Fruit fly (Drosophila melanogaster) whole organism, embryonic: ENCODE data around the gene lectin-29Ca.
A peak's percentile ranks its signal among the peaks of the same experiment; 100 is the strongest.

Source experiments
- Atf-2 ChIP-seq: fragments of 200-800 bp; sonication (Bioruptor generic); optimal IDR thresholded peaks from 2 replicates; lab custom pipeline; 2016; ENCODE audit warnings: missing biosample characterization, missing genetic modification characterization
- BtbVII ChIP-seq: fragments of 200-800 bp; sonication (Bioruptor generic); optimal IDR thresholded peaks from 3 replicates; lab custom pipeline; 2017; ENCODE audit warnings: missing biosample characterization, mild to moderate bottlenecking, missing genetic modification characterization
- C15 ChIP-seq: fragments of 200-800 bp; sonication (Bioruptor generic); IDR thresholded peaks from 3 replicates; pipeline ENCODE4 v1.3.6; 2022; ENCODE audit warnings: missing biosample characterization, missing genetic modification characterization
- CG1233 ChIP-seq: fragments of 200-800 bp; sonication (Bioruptor generic); optimal IDR thresholded peaks from 4 replicates; lab custom pipeline; 2018; ENCODE audit warnings: missing biosample characterization, mild to moderate bottlenecking, missing genetic modification characterization
- CG12744 ChIP-seq: fragments of 200-800 bp; sonication (Bioruptor generic); optimal IDR thresholded peaks from 2 replicates; lab custom pipeline; 2016; ENCODE audit warnings: missing biosample characterization, missing genetic modification characterization
- CG12769 ChIP-seq: fragments of 200-800 bp; sonication (Bioruptor generic); optimal IDR thresholded peaks from 2 replicates; lab custom pipeline; 2019; ENCODE audit warnings: missing biosample characterization, mild to moderate bottlenecking, missing genetic modification characterization, moderate library complexity
- CG14710 ChIP-seq: fragments of 200-800 bp; sonication (Bioruptor generic); optimal IDR thresholded peaks from 3 replicates; lab custom pipeline; 2019; ENCODE audit warnings: missing biosample characterization, mild to moderate bottlenecking, missing genetic modification characterization, moderate library complexity
- CG17359 ChIP-seq: fragments of 200-800 bp; sonication (Bioruptor generic); optimal IDR thresholded peaks from 3 replicates; lab custom pipeline; 2018; ENCODE audit warnings: missing biosample characterization, mild to moderate bottlenecking, missing genetic modification characterization, moderate library complexity
- CG30403 ChIP-seq: fragments of 200-800 bp; sonication (Bioruptor generic); optimal IDR thresholded peaks from 3 replicates; lab custom pipeline; 2016; ENCODE audit warnings: missing biosample characterization, missing genetic modification characterization
- CG31441 ChIP-seq: fragments of 200-800 bp; sonication (Bioruptor generic); IDR thresholded peaks from 2 replicates; pipeline ENCODE4 v1.3.6; 2022; ENCODE audit warnings: missing biosample characterization, missing genetic modification characterization
- CG34422 ChIP-seq: fragments of 200-800 bp; sonication (Bioruptor generic); IDR thresholded peaks from 3 replicates; pipeline ENCODE4 v1.3.6; 2022; ENCODE audit warnings: missing biosample characterization, missing genetic modification characterization
- CG3838 ChIP-seq: fragments of 200-800 bp; sonication (Bioruptor generic); optimal IDR thresholded peaks from 3 replicates; lab custom pipeline; 2016; ENCODE audit warnings: missing biosample characterization, missing genetic modification characterization
- CG6765 ChIP-seq: fragments of 200-800 bp; sonication (Bioruptor generic); optimal IDR thresholded peaks from 3 replicates; lab custom pipeline; 2017; ENCODE audit warnings: missing biosample characterization, mild to moderate bottlenecking, missing genetic modification characterization
- CG7372 ChIP-seq: fragments of 200-800 bp; sonication (Bioruptor generic); IDR thresholded peaks from 2 replicates; pipeline ENCODE4 v1.3.6; 2022; ENCODE audit warnings: missing biosample characterization, missing genetic modification characterization
- CG7839 ChIP-seq: fragments of 200-800 bp; sonication (Bioruptor generic); optimal IDR thresholded peaks from 3 replicates; lab custom pipeline; 2018; ENCODE audit warnings: missing biosample characterization, mild to moderate bottlenecking, missing genetic modification characterization, moderate library complexity
- CG8290 ChIP-seq, 3 experiments: fragments of 200-800 bp; sonication (Bioruptor generic); optimal IDR thresholded peaks; 2 replicates each; lab custom pipeline; 2016 to 2019; ENCODE audit warnings: missing biosample characterization in 3 of 3, missing genetic modification characterization in 3 of 3, mild to moderate bottlenecking in 2 of 3, moderate library complexity in 1 of 3
- CG8944 ChIP-seq: fragments of 200-800 bp; sonication (Bioruptor generic); optimal IDR thresholded peaks from 3 replicates; lab custom pipeline; 2016; ENCODE audit warnings: missing biosample characterization, missing genetic modification characterization
- Dll ChIP-seq: fragments of 200-800 bp; sonication (Bioruptor generic); IDR thresholded peaks from 4 replicates; pipeline ENCODE4 v1.3.6; 2022; ENCODE audit warnings: missing biosample characterization, missing genetic modification characterization; ENCODE audit not compliant: partially characterized antibody
- Dref ChIP-seq: fragments of 200-800 bp; sonication (Bioruptor generic); IDR thresholded peaks from 2 replicates; pipeline ENCODE4 v1.3.6; 2022; ENCODE audit warnings: missing biosample characterization, missing genetic modification characterization
- Fer1 ChIP-seq: fragments of 200-800 bp; sonication (Bioruptor generic); optimal IDR thresholded peaks from 2 replicates; lab custom pipeline; 2017; ENCODE audit warnings: missing biosample characterization, mild to moderate bottlenecking, missing genetic modification characterization
- Hsf ChIP-seq: fragments of 200-800 bp; sonication (Bioruptor generic); optimal IDR thresholded peaks from 3 replicates; lab custom pipeline; 2016; ENCODE audit warnings: missing biosample characterization, missing genetic modification characterization
- MESR4 ChIP-seq: fragments of 200-800 bp; sonication (Bioruptor generic); optimal IDR thresholded peaks from 2 replicates; lab custom pipeline; 2018; ENCODE audit warnings: missing biosample characterization, mild to moderate bottlenecking, missing genetic modification characterization, moderate library complexity
- Neu2 ChIP-seq: fragments of 200-800 bp; sonication (Bioruptor generic); optimal IDR thresholded peaks from 3 replicates; lab custom pipeline; 2016; ENCODE audit warnings: missing biosample characterization, missing genetic modification characterization, borderline replicate concordance
- Spps ChIP-seq: fragments of 200-800 bp; sonication (Bioruptor generic); optimal IDR thresholded peaks from 2 replicates; lab custom pipeline; 2018; ENCODE audit warnings: missing biosample characterization, mild to moderate bottlenecking, missing genetic modification characterization
- Tbp ChIP-seq: fragments of >200 bp; optimal IDR thresholded peaks from 2 replicates; lab custom pipeline; 2018; ENCODE audit warnings: missing biosample characterization, missing genetic modification characterization
- Trl ChIP-seq, 3 experiments: fragments of >200 bp in 2 of 3; fragments of 200-800 bp in 1 of 3; sonication (Bioruptor generic) in 1 of 3; optimal IDR thresholded peaks; 2 replicates in 1 of 3; 3 replicates in 2 of 3; lab custom pipeline; 2016 to 2017; ENCODE audit warnings: missing biosample characterization in 1 of 3, missing genetic modification characterization in 1 of 3
- al ChIP-seq: fragments of 200-800 bp; sonication (Bioruptor generic); IDR thresholded peaks from 2 replicates; pipeline ENCODE4 v1.3.6; 2022; ENCODE audit warnings: missing biosample characterization, missing genetic modification characterization
- ato ChIP-seq: fragments of 200-800 bp; sonication (Bioruptor generic); IDR thresholded peaks from 2 replicates; pipeline ENCODE4 v1.3.6; 2022; ENCODE audit warnings: missing biosample characterization, missing genetic modification characterization; ENCODE audit not compliant: partially characterized antibody
- az2 ChIP-seq: fragments of 200-800 bp; sonication (Bioruptor generic); optimal IDR thresholded peaks from 3 replicates; lab custom pipeline; 2016; ENCODE audit warnings: missing biosample characterization, missing genetic modification characterization
- chn ChIP-seq: fragments of 200-800 bp; sonication (Bioruptor generic); optimal IDR thresholded peaks from 2 replicates; lab custom pipeline; 2016; ENCODE audit warnings: missing biosample characterization, missing genetic modification characterization
- cwo ChIP-seq: fragments of 200-800 bp; sonication (Bioruptor generic); optimal IDR thresholded peaks from 3 replicates; lab custom pipeline; 2017; ENCODE audit warnings: missing biosample characterization, missing genetic modification characterization, mild to moderate bottlenecking, moderate library complexity, missing genetic modification reagents
- dati ChIP-seq: fragments of 200-800 bp; sonication (Bioruptor generic); IDR thresholded peaks from 2 replicates; pipeline ENCODE4 v1.3.6; 2022; ENCODE audit warnings: missing biosample characterization, missing genetic modification characterization
- exex ChIP-seq: fragments of 200-800 bp; sonication (Bioruptor generic); optimal IDR thresholded peaks from 4 replicates; lab custom pipeline; 2018; ENCODE audit warnings: missing biosample characterization, mild to moderate bottlenecking, missing genetic modification characterization, moderate library complexity
- fd96Cb ChIP-seq: fragments of 200-800 bp; sonication (Bioruptor generic); optimal IDR thresholded peaks from 2 replicates; lab custom pipeline; 2018; ENCODE audit warnings: missing biosample characterization, mild to moderate bottlenecking, missing genetic modification characterization, moderate library complexity
- gsb-n ChIP-seq: fragments of 200-800 bp; sonication (Bioruptor generic); optimal IDR thresholded peaks from 3 replicates; lab custom pipeline; 2018; ENCODE audit warnings: missing biosample characterization, mild to moderate bottlenecking, missing genetic modification characterization
- h ChIP-seq: fragments of >200 bp; optimal IDR thresholded peaks from 2 replicates; lab custom pipeline; 2017
- ham ChIP-seq: fragments of 200-800 bp; sonication (Bioruptor generic); IDR thresholded peaks from 2 replicates; pipeline ENCODE4 v1.3.6; 2022; ENCODE audit warnings: missing biosample characterization, missing genetic modification characterization
- insv ChIP-seq, 2 experiments: fragments of 200-800 bp; sonication (Bioruptor generic); optimal IDR thresholded peaks; 3 replicates each; lab custom pipeline; 2016 to 2018; ENCODE audit warnings: missing biosample characterization in 2 of 2, missing genetic modification characterization in 2 of 2
- ken ChIP-seq: fragments of 200-800 bp; sonication (Bioruptor generic); IDR thresholded peaks from 3 replicates; pipeline ENCODE4 v1.3.6; 2022; ENCODE audit warnings: missing biosample characterization, missing genetic modification characterization
- klu ChIP-seq: fragments of 200-800 bp; sonication (Bioruptor generic); IDR thresholded peaks from 2 replicates; pipeline ENCODE4 v1.3.6; 2022; ENCODE audit warnings: missing biosample characterization, missing genetic modification characterization
- lbe ChIP-seq: fragments of 200-800 bp; sonication (Bioruptor generic); optimal IDR thresholded peaks from 2 replicates; lab custom pipeline; 2016; ENCODE audit warnings: missing biosample characterization, mild to moderate bottlenecking, missing genetic modification characterization
- mld ChIP-seq: fragments of 200-800 bp; sonication (Bioruptor generic); IDR thresholded peaks from 3 replicates; pipeline ENCODE4 v1.3.6; 2022; ENCODE audit warnings: missing biosample characterization, missing genetic modification characterization; ENCODE audit not compliant: partially characterized antibody
- phol ChIP-seq: fragments of 200-800 bp; sonication (Bioruptor generic); optimal IDR thresholded peaks from 3 replicates; lab custom pipeline; 2018; ENCODE audit warnings: missing biosample characterization, mild to moderate bottlenecking, missing genetic modification characterization, moderate library complexity
- salm ChIP-seq: fragments of 200-800 bp; sonication (Bioruptor generic); optimal IDR thresholded peaks from 2 replicates; lab custom pipeline; 2018; ENCODE audit warnings: missing biosample characterization, mild to moderate bottlenecking, missing genetic modification characterization
- scrt ChIP-seq: fragments of 200-800 bp; sonication (Bioruptor generic); optimal IDR thresholded peaks from 2 replicates; lab custom pipeline; 2018; ENCODE audit warnings: missing biosample characterization, mild to moderate bottlenecking, missing genetic modification characterization, moderate library complexity
- sd ChIP-seq: fragments of 200-800 bp; sonication (Bioruptor generic); optimal IDR thresholded peaks from 3 replicates; lab custom pipeline; 2018; ENCODE audit warnings: missing biosample characterization, mild to moderate bottlenecking, missing genetic modification characterization, moderate library complexity
- sima ChIP-seq: fragments of 200-800 bp; sonication (Bioruptor generic); optimal IDR thresholded peaks from 2 replicates; lab custom pipeline; 2016; ENCODE audit warnings: missing biosample characterization, missing genetic modification characterization
- ssp ChIP-seq: fragments of 200-800 bp; sonication (Bioruptor generic); IDR thresholded peaks from 2 replicates; pipeline ENCODE4 v1.3.6; 2022; ENCODE audit warnings: missing biosample characterization, missing genetic modification characterization

lectin-29Ca gene

dm6 chr2L:8362273-8362954 is 31.7 kb downstream of the lectin-29Ca start, which contains the start of gene CG7627 (continued):
- TF ChIP-seq BtbVII (peak; percentile 82), ham (GFP tag; lab: Robert Waterston, UW) (no peak), lbe (GFP tag; lab: Kevin White, UChicago) (peak; percentile 65), gsb-n (peak; percentile 19), CG8944 (peak; percentile 75), Fer1 (GFP tag; lab: Kevin White, UChicago) (peak; percentile 86), sima (no peak), MESR4 (no peak), Tbp (GFP tag; lab: Kevin White, UChicago) (no peak), exex (tag; lab: Kevin White, UChicago) (peak; percentile 77), chn (GFP tag; lab: Kevin White, UChicago) (peak; percentile 56), CG30403 (GFP tag; lab: Kevin White, UChicago) (peak; percentile 83), CG34422 (GFP tag; lab: Robert Waterston, UW) (peak; percentile 79), CG6765 (peak; percentile 67), al (GFP tag; lab: Robert Waterston, UW) (peak; percentile 75), CG7839 (tag; lab: Kevin White, UChicago) (peak; percentile 80), Hsf (peak; percentile 74), insv (GFP tag; optimal IDR thresholded peaks at IDR 0.05; lab: Kevin White, UChicago) (peak in 1 of 2 experiments; percentile 82), Atf-2 (GFP tag; lab: Kevin White, UChicago) (peak; percentile 60), ken (GFP tag; lab: Robert Waterston, UW) (0 out of 3 replicates have a peak, but pooled peaks have one; percentile 53), dati (GFP tag; lab: Robert Waterston, UW) (peak; percentile 61; the same call in 1 of the 2 replicates), CG8290 (GFP tag; optimal IDR thresholded peaks at IDR 0.05; lab: Kevin White, UChicago) (peak; percentile 22), CG8290 (tag; optimal IDR thresholded peaks at IDR 0.05; lab: Kevin White, UChicago) (peak in 1 of 2 experiments; percentile 71), Dref (peak; percentile 27), ssp (peak; percentile 58), Trl (optimal IDR thresholded peaks at IDR 0.05; lab: Kevin White, UChicago) (no peak), Trl (GFP tag; optimal IDR thresholded peaks at IDR 0.05; lab: Kevin White, UChicago) (peak; percentile 71), CG17359 (tag; lab: Kevin White, UChicago) (peak; percentile 81), scrt (peak; percentile 51), C15 (GFP tag; lab: Robert Waterston, UW) (0 out of 3 replicates have a peak, but pooled peaks have one; percentile 52), Neu2 (no peak), cwo (GFP tag; lab: Kevin White, UChicago) (peak; percentile 83), Dll (GFP tag; lab: Robert Waterston, UW) (no peak), CG7372 (peak; percentile 75), CG12769 (tag; lab: Kevin White, UChicago) (peak; percentile 69), sd (tag; lab: Kevin White, UChicago) (peak; percentile 41), fd96Cb (tag; lab: Kevin White, UChicago) (peak; percentile 68), salm (tag; lab: Kevin White, UChicago) (no peak), CG1233 (GFP tag; lab: Kevin White, UChicago) (peak; percentile 54), h (lab: Kevin White, UChicago) (no peak), CG12744 (GFP tag; lab: Kevin White, UChicago) (peak; percentile 6), az2 (GFP tag; lab: Kevin White, UChicago) (peak; percentile 70), CG14710 (tag; lab: Kevin White, UChicago) (peak; percentile 51), klu (GFP tag; lab: Robert Waterston, UW) (peak; percentile 25; the same call in 1 of the 2 replicates), ato (no peak), mld (GFP tag; lab: Robert Waterston, UW) (no peak), phol (tag; lab: Kevin White, UChicago) (peak; percentile 70), CG3838 (GFP tag; lab: Kevin White, UChicago) (no peak), Spps (tag; lab: Kevin White, UChicago) (no peak), CG31441 (peak; percentile 81)
